Fruit fly (Drosophila melanogaster) whole organism, embryonic: Measurements from ENCODE around the gene Zw.

ENCODE experiments used
- ATbp ChIP-seq: fragments of 200-800 bp; sonication (Bioruptor generic); optimal IDR thresholded peaks from 2 replicates; lab custom pipeline; 2017; ENCODE audit warnings: missing biosample characterization, mild to moderate bottlenecking, missing genetic modification characterization, missing genetic modification reagents
- Awh ChIP-seq: fragments of 200-800 bp; sonication (Bioruptor generic); IDR thresholded peaks from 2 replicates; pipeline ENCODE4, ENCODE4 v1.3.6; 2022; ENCODE audit warnings: missing biosample characterization, missing genetic modification characterization
- B-H2 ChIP-seq: fragments of 200-800 bp; sonication (Bioruptor generic); optimal IDR thresholded peaks from 2 replicates; lab custom pipeline; 2018; ENCODE audit warnings: missing biosample characterization, mild to moderate bottlenecking, missing genetic modification characterization
- CG12071 ChIP-seq: fragments of 200-800 bp; sonication (Bioruptor generic); optimal IDR thresholded peaks from 3 replicates; lab custom pipeline; 2018; ENCODE audit warnings: missing biosample characterization, mild to moderate bottlenecking, missing genetic modification characterization
- CG12942 ChIP-seq: fragments of 200-800 bp; sonication (Bioruptor generic); optimal IDR thresholded peaks from 3 replicates; lab custom pipeline; 2016; ENCODE audit warnings: missing biosample characterization, missing genetic modification characterization
- CG14710 ChIP-seq: fragments of 200-800 bp; sonication (Bioruptor generic); optimal IDR thresholded peaks from 3 replicates; lab custom pipeline; 2019; ENCODE audit warnings: missing biosample characterization, mild to moderate bottlenecking, missing genetic modification characterization, moderate library complexity
- CG14965 ChIP-seq: fragments of 200-800 bp; sonication (Bioruptor generic); optimal IDR thresholded peaks from 2 replicates; lab custom pipeline; 2016; ENCODE audit warnings: missing biosample characterization, missing genetic modification characterization, borderline replicate concordance
- CG18262 ChIP-seq: fragments of 200-800 bp; optimal IDR thresholded peaks from 3 replicates; lab custom pipeline; 2019; ENCODE audit warnings: missing biosample characterization, mild to moderate bottlenecking, missing genetic modification characterization, moderate library complexity
- CG18476 ChIP-seq: fragments of 200-800 bp; sonication (Bioruptor generic); optimal IDR thresholded peaks from 2 replicates; lab custom pipeline; 2016; ENCODE audit warnings: missing biosample characterization, mild to moderate bottlenecking, missing genetic modification characterization
- CG2202 ChIP-seq: fragments of 200-800 bp; sonication (Bioruptor generic); optimal IDR thresholded peaks from 2 replicates; lab custom pipeline; 2018; ENCODE audit warnings: missing biosample characterization, mild to moderate bottlenecking, missing genetic modification characterization
- CG32532 ChIP-seq: fragments of 200-800 bp; sonication (Bioruptor generic); IDR thresholded peaks from 2 replicates; pipeline ENCODE4 v1.3.6; 2022; ENCODE audit warnings: missing biosample characterization, missing genetic modification characterization
- CG4404 ChIP-seq: fragments of 200-800 bp; sonication (Bioruptor generic); IDR thresholded peaks from 2 replicates; pipeline ENCODE4 v1.3.6; 2022; ENCODE audit warnings: missing biosample characterization, missing genetic modification characterization
- CG4730 ChIP-seq: fragments of 200-800 bp; sonication (Bioruptor generic); IDR thresholded peaks from 2 replicates; pipeline ENCODE4 v1.3.6; 2022; ENCODE audit warnings: missing biosample characterization, missing genetic modification characterization
- CG4854 ChIP-seq: fragments of 200-800 bp; sonication (Bioruptor generic); optimal IDR thresholded peaks from 2 replicates; lab custom pipeline; 2016; ENCODE audit warnings: missing biosample characterization, missing genetic modification characterization, inconsistent platforms
- CG6254 ChIP-seq: fragments of 200-800 bp; sonication (Bioruptor generic); optimal IDR thresholded peaks from 3 replicates; lab custom pipeline; 2017; ENCODE audit warnings: mild to moderate bottlenecking, missing biosample characterization, missing genetic modification reagents, missing genetic modification characterization
- CG6689 ChIP-seq: fragments of 200-800 bp; sonication (Bioruptor generic); IDR thresholded peaks from 2 replicates; pipeline ENCODE4 v1.3.6; 2022; ENCODE audit warnings: missing biosample characterization, missing genetic modification characterization
- CG6765 ChIP-seq: fragments of 200-800 bp; sonication (Bioruptor generic); optimal IDR thresholded peaks from 3 replicates; lab custom pipeline; 2017; ENCODE audit warnings: missing biosample characterization, mild to moderate bottlenecking, missing genetic modification characterization
- CG7745 ChIP-seq: fragments of 200-800 bp; sonication (Bioruptor generic); optimal IDR thresholded peaks from 2 replicates; lab custom pipeline; 2018; ENCODE audit warnings: missing biosample characterization, mild to moderate bottlenecking, missing genetic modification characterization, moderate library complexity
- CG7839 ChIP-seq: fragments of 200-800 bp; sonication (Bioruptor generic); optimal IDR thresholded peaks from 3 replicates; lab custom pipeline; 2018; ENCODE audit warnings: missing biosample characterization, mild to moderate bottlenecking, missing genetic modification characterization, moderate library complexity
- CG7963 ChIP-seq: fragments of 200-800 bp; sonication (Bioruptor generic); IDR thresholded peaks from 3 replicates; pipeline ENCODE4 v1.3.6; 2022; ENCODE audit warnings: missing biosample characterization, missing genetic modification characterization; ENCODE audit not compliant: partially characterized antibody
- D19A ChIP-seq: fragments of 200-800 bp; optimal IDR thresholded peaks from 3 replicates; lab custom pipeline; 2019; ENCODE audit warnings: missing biosample characterization, mild to moderate bottlenecking, missing genetic modification characterization, moderate library complexity
- D19B ChIP-seq: fragments of 200-800 bp; sonication (Bioruptor generic); optimal IDR thresholded peaks from 2 replicates; lab custom pipeline; 2017; ENCODE audit warnings: missing biosample characterization, mild to moderate bottlenecking, missing genetic modification characterization
- Dbx ChIP-seq: fragments of 200-800 bp; sonication (Bioruptor generic); IDR thresholded peaks from 3 replicates; pipeline ENCODE4 v1.3.6; 2022; ENCODE audit warnings: missing biosample characterization, missing genetic modification characterization
- Gsc ChIP-seq: fragments of 200-800 bp; sonication (Bioruptor generic); IDR thresholded peaks from 2 replicates; pipeline ENCODE4 v1.3.6; 2022; ENCODE audit warnings: missing biosample characterization, missing genetic modification characterization
- HLHmδ ChIP-seq: fragments of 200-800 bp; sonication (Bioruptor generic); optimal IDR thresholded peaks from 2 replicates; lab custom pipeline; 2018; ENCODE audit warnings: missing biosample characterization, mild to moderate bottlenecking, missing genetic modification characterization, moderate library complexity
- Lhr ChIP-seq: fragments of 200-800 bp; sonication (Bioruptor generic); optimal IDR thresholded peaks from 3 replicates; lab custom pipeline; 2017; ENCODE audit warnings: mild to moderate bottlenecking, missing biosample characterization, missing genetic modification reagents, missing genetic modification characterization
- Myb ChIP-seq: fragments of 200-800 bp; sonication (Bioruptor generic); optimal IDR thresholded peaks from 2 replicates; lab custom pipeline; 2016; ENCODE audit warnings: missing biosample characterization, missing genetic modification characterization
- Nf-YC ChIP-seq: fragments of 200-800 bp; optimal IDR thresholded peaks from 3 replicates; lab custom pipeline; 2019; ENCODE audit warnings: missing biosample characterization, mild to moderate bottlenecking, missing genetic modification characterization, moderate library complexity
- Oli ChIP-seq: fragments of 200-800 bp; sonication (Bioruptor generic); optimal IDR thresholded peaks from 2 replicates; lab custom pipeline; 2018; ENCODE audit warnings: missing biosample characterization, mild to moderate bottlenecking, missing genetic modification characterization, moderate library complexity
- PHDP ChIP-seq: fragments of 200-800 bp; sonication (Bioruptor generic); optimal IDR thresholded peaks from 3 replicates; lab custom pipeline; 2018; ENCODE audit warnings: missing biosample characterization, mild to moderate bottlenecking, missing genetic modification characterization, moderate library complexity
- Ssrp ChIP-seq: fragments of 200-800 bp; sonication (Bioruptor generic); optimal IDR thresholded peaks from 2 replicates; lab custom pipeline; 2018; ENCODE audit warnings: missing biosample characterization, mild to moderate bottlenecking, missing genetic modification characterization, moderate library complexity
- TFAM ChIP-seq: fragments of 200-800 bp; sonication (Bioruptor generic); optimal IDR thresholded peaks from 2 replicates; lab custom pipeline; 2017; ENCODE audit warnings: missing biosample characterization, missing genetic modification characterization, inconsistent platforms
- Xbp1 ChIP-seq: fragments of 200-800 bp; sonication (Bioruptor generic); optimal IDR thresholded peaks from 3 replicates; lab custom pipeline; 2016; ENCODE audit warnings: missing biosample characterization, mild to moderate bottlenecking, missing genetic modification characterization
- ara ChIP-seq: fragments of 200-800 bp; sonication (Bioruptor generic); IDR thresholded peaks from 2 replicates; pipeline ENCODE4 v1.3.6; 2022; ENCODE audit warnings: missing biosample characterization, missing genetic modification characterization
- bigmax ChIP-seq: fragments of 200-800 bp; sonication (Bioruptor generic); optimal IDR thresholded peaks from 2 replicates; lab custom pipeline; 2018; ENCODE audit warnings: missing biosample characterization, mild to moderate bottlenecking, missing genetic modification characterization
- crp ChIP-seq, 2 experiments: fragments of 200-800 bp; sonication (Bioruptor generic); optimal IDR thresholded peaks; 2 replicates in 1 of 2; 3 replicates in 1 of 2; lab custom pipeline; 2017; ENCODE audit warnings: missing biosample characterization in 2 of 2, missing genetic modification characterization in 2 of 2, mild to moderate bottlenecking in 1 of 2, moderate library complexity in 1 of 2
- eve ChIP-seq, 2 experiments: fragments of >200 bp; optimal IDR thresholded peaks; 2 replicates each; lab custom pipeline; 2017; ENCODE audit warnings: missing biosample characterization in 2 of 2, missing genetic modification characterization in 2 of 2
- eyg ChIP-seq: fragments of 200-800 bp; sonication (Bioruptor generic); optimal IDR thresholded peaks from 3 replicates; lab custom pipeline; 2016; ENCODE audit warnings: missing biosample characterization, missing genetic modification characterization
- insv ChIP-seq, 2 experiments: fragments of 200-800 bp; sonication (Bioruptor generic); optimal IDR thresholded peaks; 3 replicates each; lab custom pipeline; 2016 to 2018; ENCODE audit warnings: missing biosample characterization in 2 of 2, missing genetic modification characterization in 2 of 2
- knrl ChIP-seq: fragments of 200-800 bp; sonication (Bioruptor generic); IDR thresholded peaks from 3 replicates; pipeline ENCODE4 v1.3.6; 2022; ENCODE audit warnings: missing biosample characterization, missing genetic modification characterization; ENCODE audit not compliant: partially characterized antibody
- lov ChIP-seq, 2 experiments: fragments of 200-800 bp in 1 of 2; fragments of >200 bp in 1 of 2; sonication (Bioruptor generic) in 1 of 2; IDR thresholded peaks in 1 of 2; optimal IDR thresholded peaks in 1 of 2; 2 replicates in 1 of 2; 3 replicates in 1 of 2; pipeline versions ENCODE4 v1.3.6 to Lab custom; 2017 to 2022; ENCODE audit warnings: missing biosample characterization in 1 of 2, missing genetic modification characterization in 1 of 2
- nerfin-1 ChIP-seq: fragments of 200-800 bp; sonication (Bioruptor generic); optimal IDR thresholded peaks from 3 replicates; lab custom pipeline; 2019; ENCODE audit warnings: missing biosample characterization, mild to moderate bottlenecking, missing genetic modification characterization, moderate library complexity
- pum ChIP-seq: fragments of 200-800 bp; sonication (Bioruptor generic); optimal IDR thresholded peaks from 2 replicates; lab custom pipeline; 2016; ENCODE audit warnings: missing biosample characterization, missing genetic modification characterization
- shn ChIP-seq: fragments of 200-800 bp; sonication (Bioruptor generic); optimal IDR thresholded peaks from 3 replicates; lab custom pipeline; 2016; ENCODE audit warnings: missing biosample characterization, missing genetic modification characterization
- slp2 ChIP-seq: fragments of 200-800 bp; sonication (Bioruptor generic); optimal IDR thresholded peaks from 2 replicates; lab custom pipeline; 2016; ENCODE audit warnings: missing biosample characterization, missing genetic modification characterization
- tin ChIP-seq: fragments of 200-800 bp; sonication (Bioruptor generic); optimal IDR thresholded peaks from 3 replicates; lab custom pipeline; 2016; ENCODE audit warnings: missing biosample characterization, missing genetic modification characterization
- twi ChIP-seq: fragments of 200-800 bp; optimal IDR thresholded peaks from 2 replicates; lab custom pipeline; 2019; ENCODE audit warnings: missing biosample characterization, mild to moderate bottlenecking, missing genetic modification characterization, moderate library complexity
- zf30C ChIP-seq: fragments of 200-800 bp; sonication (Bioruptor generic); optimal IDR thresholded peaks from 3 replicates; lab custom pipeline; 2018; ENCODE audit warnings: missing biosample characterization, mild to moderate bottlenecking, missing genetic modification characterization

The Zw gene

dm6 chrX:19663196-19663858 is 3.7 kb upstream of the Zw start (continued):
- TF ChIP-seq CG7745 (tag; lab: Kevin White, UChicago) (no peak), lov (optimal IDR thresholded peaks at IDR 0.05; lab: Kevin White, UChicago) (no peak), lov (GFP tag; IDR thresholded peaks at IDR 0.05; lab: Robert Waterston, UW) (0 out of 3 replicates have a peak, but pooled peaks have one; percentile 13), PHDP (tag; lab: Kevin White, UChicago) (peak; percentile 46), knrl (GFP tag; lab: Robert Waterston, UW) (no peak), ATbp (peak; percentile 24), B-H2 (GFP tag; lab: Kevin White, UChicago) (no peak), Dbx (GFP tag; lab: Robert Waterston, UW) (no peak), shn (GFP tag; lab: Kevin White, UChicago) (no peak), CG4730 (GFP tag; lab: Robert Waterston, UW) (0 out of 2 replicates have a peak, but pooled peaks have one; percentile 11), CG32532 (GFP tag; lab: Robert Waterston, UW) (no peak; the same call in 1 of the 2 replicates), CG4854 (GFP tag; lab: Kevin White, UChicago) (no peak), D19A (tag; lab: Kevin White, UChicago) (peak; percentile 65), insv (GFP tag; optimal IDR thresholded peaks at IDR 0.05; lab: Kevin White, UChicago) (no peak), CG7963 (GFP tag; lab: Robert Waterston, UW) (no peak), CG2202 (tag; lab: Kevin White, UChicago) (no peak), nerfin-1 (tag; lab: Kevin White, UChicago) (peak; percentile 44), pum (GFP tag; lab: Kevin White, UChicago) (peak; percentile 31), ara (GFP tag; lab: Robert Waterston, UW) (no peak), eve (GFP tag; optimal IDR thresholded peaks at IDR 0.05; lab: Kevin White, UChicago) (no peak), bigmax (GFP tag; lab: Kevin White, UChicago) (no peak), eyg (GFP tag; lab: Kevin White, UChicago) (no peak), crp (GFP tag; optimal IDR thresholded peaks at IDR 0.05; lab: Kevin White, UChicago) (peak in 1 of 2 experiments; percentile 1), HLHmδ (no peak), tin (GFP tag; lab: Kevin White, UChicago) (no peak), Awh (GFP tag; lab: Robert Waterston, UW) (0 out of 2 replicates have a peak, but pooled peaks have one; percentile 13), Gsc (GFP tag; lab: Robert Waterston, UW) (no peak), TFAM (GFP tag; lab: Kevin White, UChicago) (no peak), CG6689 (GFP tag; lab: Robert Waterston, UW) (peak; percentile 29; the same call in 1 of the 2 replicates), CG14965 (GFP tag; lab: Kevin White, UChicago) (no peak), CG6254 (GFP tag; lab: Kevin White, UChicago) (peak; percentile 40), CG7839 (tag; lab: Kevin White, UChicago) (peak; percentile 73), CG14710 (tag; lab: Kevin White, UChicago) (peak; percentile 43), Lhr (GFP tag; lab: Kevin White, UChicago) (no peak), CG18476 (GFP tag; lab: Kevin White, UChicago) (peak; percentile 55), twi (tag; lab: Kevin White, UChicago) (peak; percentile 23), slp2 (no peak), CG6765 (GFP tag; lab: Kevin White, UChicago) (peak; percentile 42), Ssrp (tag; lab: Kevin White, UChicago) (peak; percentile 58), Oli (tag; lab: Kevin White, UChicago) (peak; percentile 65), Nf-YC (peak; percentile 62), D19B (GFP tag; lab: Kevin White, UChicago) (peak; percentile 32), Myb (GFP tag; lab: Kevin White, UChicago) (no peak), Xbp1 (GFP tag; lab: Kevin White, UChicago) (peak; percentile 38), zf30C (GFP tag; lab: Kevin White, UChicago) (no peak), CG18262 (tag; lab: Kevin White, UChicago) (peak; percentile 82), CG12942 (GFP tag; lab: Kevin White, UChicago) (peak; percentile 36), CG4404 (GFP tag; lab: Robert Waterston, UW) (0 out of 2 replicates have a peak, but pooled peaks have one; percentile 26), CG12071 (GFP tag; lab: Kevin White, UChicago) (no peak)
